Worm (Caenorhabditis elegans) whole organism, young adult: ENCODE data around the gene atln-1.

Experiments used
- B0019.2 ChIP-seq: fragments of 200-800 bp; sonication (Bioruptor generic); conservative IDR thresholded peaks from 2 replicates; pipeline ENCODE4 v1.3.6; 2022; ENCODE audit warnings: missing genetic modification reagents, missing genetic modification characterization, missing compliant biosample characterization
- B0336.3 ChIP-seq: fragments of 200-800 bp; sonication (Bioruptor generic); IDR thresholded peaks from 2 replicates; pipeline ENCODE4 v1.3.6; 2022; ENCODE audit warnings: missing genetic modification characterization, missing compliant biosample characterization
- F23B12.7 ChIP-seq: sonication (generic microtip); optimal IDR thresholded peaks from 2 replicates; lab custom pipeline; 2017; ENCODE audit warnings: missing genetic modification characterization, mild to moderate bottlenecking, missing compliant biosample characterization, antibody characterized with exemption, moderate library complexity; ENCODE audit not compliant: insufficient read depth
- F39B2.1 ChIP-seq: fragments of 200-800 bp; sonication (Bioruptor generic); IDR thresholded peaks from 2 replicates; pipeline ENCODE4 v1.3.6; 2022; ENCODE audit warnings: missing genetic modification reagents, missing genetic modification characterization, missing compliant biosample characterization
- Y67H2A.10 ChIP-seq: fragments of 200-800 bp; sonication (Bioruptor generic); conservative IDR thresholded peaks from 2 replicates; pipeline ENCODE4 v1.3.6; 2022; ENCODE audit warnings: missing genetic modification reagents, missing genetic modification characterization, missing compliant biosample characterization
- cebp-1 ChIP-seq, 2 experiments: fragments of 200-800 bp in 1 of 2; sonication (Bioruptor generic) in 1 of 2; sonication (generic microtip) in 1 of 2; IDR thresholded peaks in 1 of 2; optimal IDR thresholded peaks in 1 of 2; 2 replicates each; pipeline versions ENCODE4 v1.3.6 to Lab custom; 2017 to 2022; ENCODE audit warnings: missing compliant biosample characterization in 2 of 2, missing genetic modification characterization in 2 of 2, mild to moderate bottlenecking in 1 of 2, missing genetic modification reagents in 1 of 2, moderate library complexity in 1 of 2
- cebp-2 ChIP-seq: fragments of 200-800 bp; sonication (Bioruptor generic); IDR thresholded peaks from 2 replicates; pipeline ENCODE4 v1.3.6; 2022; ENCODE audit warnings: missing genetic modification characterization, missing compliant biosample characterization
- ceh-27 ChIP-seq: fragments of 200-800 bp; sonication (Bioruptor generic); optimal IDR thresholded peaks from 2 replicates; lab custom pipeline; 2018; ENCODE audit warnings: mild to moderate bottlenecking, missing genetic modification characterization, moderate library complexity, missing compliant biosample characterization
- ceh-79 ChIP-seq: sonication (generic microtip); optimal IDR thresholded peaks from 2 replicates; lab custom pipeline; 2017; ENCODE audit warnings: mild to moderate bottlenecking, missing genetic modification characterization, missing compliant biosample characterization
- ceh-91 ChIP-seq: fragments of 200-800 bp; sonication (Bioruptor generic); IDR thresholded peaks from 2 replicates; pipeline ENCODE4 v1.3.6; 2022; ENCODE audit warnings: missing genetic modification reagents, missing genetic modification characterization, missing compliant biosample characterization
- chd-7 ChIP-seq: sonication (generic microtip); optimal IDR thresholded peaks from 2 replicates; lab custom pipeline; 2016; ENCODE audit warnings: mild to moderate bottlenecking, missing genetic modification characterization, moderate library complexity, missing compliant biosample characterization
- egrh-3 ChIP-seq: fragments of 200-800 bp; sonication (Bioruptor generic); IDR thresholded peaks from 2 replicates; pipeline ENCODE4 v1.3.6; 2022; ENCODE audit warnings: missing genetic modification reagents, missing genetic modification characterization, missing compliant biosample characterization
- fkh-3 ChIP-seq: sonication (generic microtip); optimal IDR thresholded peaks from 2 replicates; lab custom pipeline; 2016; ENCODE audit warnings: mild to moderate bottlenecking, missing genetic modification characterization, missing compliant biosample characterization
- let-526 ChIP-seq: fragments of 200-800 bp; sonication (Bioruptor generic); IDR thresholded peaks from 2 replicates; pipeline ENCODE4 v1.3.6; 2022; ENCODE audit warnings: missing genetic modification reagents, missing genetic modification characterization, missing compliant biosample characterization
- lin-26 ChIP-seq: fragments of 200-800 bp; sonication (Bioruptor generic); IDR thresholded peaks from 2 replicates; pipeline ENCODE4 v1.3.6; 2022; ENCODE audit warnings: missing genetic modification reagents, missing genetic modification characterization, missing compliant biosample characterization
- mel-28 ChIP-seq: sonication (generic microtip); optimal IDR thresholded peaks from 2 replicates; lab custom pipeline; 2016; ENCODE audit warnings: borderline replicate concordance, mild to moderate bottlenecking, missing genetic modification characterization, missing compliant biosample characterization
- nhr-120 ChIP-seq: fragments of 200-800 bp; sonication (Bioruptor generic); IDR thresholded peaks from 2 replicates; pipeline ENCODE4 v1.3.6; 2022; ENCODE audit warnings: missing genetic modification characterization, missing compliant biosample characterization
- nhr-80 ChIP-seq: sonication (generic microtip); optimal IDR thresholded peaks from 2 replicates; lab custom pipeline; 2016; ENCODE audit warnings: missing genetic modification characterization, missing compliant biosample characterization
- pha-4 ChIP-seq: fragments of 150-350 bp; sonication (generic microtip); optimal IDR thresholded peaks from 2 replicates; lab custom pipeline; 2014; ENCODE audit warnings: missing biosample characterization, missing genetic modification reagents, missing genetic modification characterization
- rpc-1 ChIP-seq, 2 experiments: fragments of 150-350 bp in 1 of 2; sonication (generic microtip) in 1 of 2; optimal IDR thresholded peaks; 2 replicates each; lab custom pipeline; 2014 to 2018; ENCODE audit warnings: missing biosample characterization in 1 of 2, missing genetic modification characterization in 1 of 2, missing genetic modification reagents in 1 of 2, missing genotype in 1 of 2
- snpc-1.1 ChIP-seq: sonication (generic microtip); optimal IDR thresholded peaks from 2 replicates; lab custom pipeline; 2017; ENCODE audit warnings: missing genetic modification characterization, mild to moderate bottlenecking, missing compliant biosample characterization, antibody characterized with exemption, moderate library complexity, missing genotype, missing genetic modification reagents; ENCODE audit not compliant: insufficient read depth
- somi-1 ChIP-seq: fragments of 200-800 bp; sonication (Bioruptor generic); optimal IDR thresholded peaks from 2 replicates; lab custom pipeline; 2018; ENCODE audit warnings: mild to moderate bottlenecking, missing genetic modification characterization, missing compliant biosample characterization
- unc-62 ChIP-seq: fragments of 150-350 bp; optimal IDR thresholded peaks from 2 replicates; lab custom pipeline; 2014; ENCODE audit warnings: missing biosample characterization, missing genetic modification reagents, missing genetic modification characterization
- zfh-2 ChIP-seq: fragments of 200-800 bp; sonication (Bioruptor generic); conservative IDR thresholded peaks from 2 replicates; pipeline ENCODE4 v1.3.6; 2022; ENCODE audit warnings: missing genetic modification reagents, missing genetic modification characterization, missing compliant biosample characterization
- zim-3 ChIP-seq: sonication (generic microtip); optimal IDR thresholded peaks from 2 replicates; lab custom pipeline; 2017; ENCODE audit warnings: mild to moderate bottlenecking, missing genetic modification characterization, moderate library complexity, missing compliant biosample characterization
- ztf-18 ChIP-seq: sonication (generic microtip); optimal IDR thresholded peaks from 2 replicates; lab custom pipeline; 2016; ENCODE audit warnings: missing genotype, mild to moderate bottlenecking, missing genetic modification characterization, missing compliant biosample characterization
- ztf-26 ChIP-seq: sonication (generic microtip); optimal IDR thresholded peaks from 2 replicates; lab custom pipeline; 2017; ENCODE audit warnings: missing genetic modification characterization, missing compliant biosample characterization

Gene atln-1

ce11 chrIV:2765048-2765708 lies 23.3 kb upstream of the atln-1 start (continued):
- no peak; the same call in 1 of the 2 replicates for TF ChIP-seq egrh-3 (GFP tag; lab: Robert Waterston, UW)
- TF ChIP-seq lin-26 (GFP tag; lab: Robert Waterston, UW) = 0 out of 2 replicates have a peak, but pooled peaks have one; percentile 41
- TF ChIP-seq Y67H2A.10 (GFP tag; lab: Robert Waterston, UW) = no peak
- no peak for TF ChIP-seq F23B12.7 (tag; lab: Kevin White, UChicago)
- TF ChIP-seq pha-4 (tag; lab: Kevin White, UChicago) = no peak
- TF ChIP-seq rpc-1 (optimal IDR thresholded peaks at IDR 0.05; lab: Kevin White, UChicago) = no peak
- no peak for TF ChIP-seq rpc-1 (tag; optimal IDR thresholded peaks at IDR 0.05; lab: Kevin White, UChicago)
- TF ChIP-seq snpc-1.1 (tag; lab: Kevin White, UChicago) = no peak
- TF ChIP-seq F39B2.1 (GFP tag; lab: Robert Waterston, UW) = no peak
- TF ChIP-seq, all 124 proteins: peak for 21

ce11 chrIV:2770067-2770466 lies 18.4 kb upstream of the atln-1 start:
- TF ChIP-seq somi-1 (GFP tag; lab: Kevin White, UChicago) = peak; percentile 7
- TF ChIP-seq zfh-2 (GFP tag; lab: Robert Waterston, UW) = no peak
- TF ChIP-seq B0336.3 (GFP tag; lab: Robert Waterston, UW) = no peak

ce11 chrIV:2770835-2771234 lies 17.7 kb upstream of the atln-1 start:
- TF ChIP-seq ztf-26 (tag; lab: Kevin White, UChicago) (peak; percentile 12), ceh-79 (tag; lab: Kevin White, UChicago) (peak; percentile 51), Y67H2A.10 (GFP tag; lab: Robert Waterston, UW) (0 out of 2 replicates have a peak, but pooled peaks have one; percentile 10), nhr-120 (GFP tag; lab: Robert Waterston, UW) (0 out of 2 replicates have a peak, but pooled peaks have one; percentile 27), nhr-80 (tag; lab: Kevin White, UChicago) (no peak), fkh-3 (tag; lab: Kevin White, UChicago) (peak; percentile 23), B0336.3 (GFP tag; lab: Robert Waterston, UW) (0 out of 2 replicates have a peak, but pooled peaks have one; percentile 11), cebp-2 (GFP tag; lab: Robert Waterston, UW) (0 out of 2 replicates have a peak, but pooled peaks have one; percentile 59), ceh-91 (GFP tag; lab: Robert Waterston, UW) (no peak), zfh-2 (GFP tag; lab: Robert Waterston, UW) (peak; percentile 78), mel-28 (no peak), somi-1 (GFP tag; lab: Kevin White, UChicago) (no peak)

ce11 chrIV:2771692-2772091 lies 16.8 kb upstream of the atln-1 start, which contains the start of gene Y54G2A.11:
Y54G2A.11 (minus strand) TSS chrIV:2771792.
- TF ChIP-seq B0019.2 (GFP tag; lab: Robert Waterston, UW) = no peak
- no peak for TF ChIP-seq unc-62 (GFP tag; lab: Kevin White, UChicago)
- TF ChIP-seq fkh-3 (tag; lab: Kevin White, UChicago) = no peak

ce11 chrIV:2772209-2772851 lies 16.2 kb upstream of the atln-1 start:
- TF ChIP-seq F23B12.7 (tag; lab: Kevin White, UChicago) = no peak
- peak; percentile 48 for TF ChIP-seq zim-3 (tag; lab: Kevin White, UChicago)
- peak; percentile 73; the same call in 1 of the 2 replicates for TF ChIP-seq egrh-3 (GFP tag; lab: Robert Waterston, UW)
- peak; percentile 40 for TF ChIP-seq chd-7 (tag; lab: Kevin White, UChicago)
- no peak for TF ChIP-seq Y67H2A.10 (GFP tag; lab: Robert Waterston, UW)
- TF ChIP-seq ceh-27 (GFP tag; lab: Kevin White, UChicago) = peak; percentile 55
- peak; percentile 34 for TF ChIP-seq somi-1 (GFP tag; lab: Kevin White, UChicago)
- peak; percentile 51; the same call in 1 of the 2 replicates for TF ChIP-seq B0336.3 (GFP tag; lab: Robert Waterston, UW)
- TF ChIP-seq ztf-18 (tag; lab: Kevin White, UChicago) = no peak
- peak; percentile 82 for TF ChIP-seq zfh-2 (GFP tag; lab: Robert Waterston, UW)
- peak; percentile 84 for TF ChIP-seq ztf-26 (tag; lab: Kevin White, UChicago)
- TF ChIP-seq cebp-1 (GFP tag; IDR thresholded peaks at IDR 0.05; lab: Robert Waterston, UW) = no peak
- peak; percentile 48 for TF ChIP-seq cebp-1 (tag; optimal IDR thresholded peaks at IDR 0.05; lab: Kevin White, UChicago)
- TF ChIP-seq let-526 (GFP tag; lab: Robert Waterston, UW) = no peak
